Worm (Caenorhabditis elegans) whole organism, L1 larva: Measurements from ENCODE around the gene srsx-22.

ENCODE experiments used
- C04F5.9 ChIP-seq: sonication (generic microtip); optimal IDR thresholded peaks from 2 replicates; lab custom pipeline; 2016; ENCODE audit warnings: missing genetic modification characterization, missing compliant biosample characterization
- F16B12.6 ChIP-seq: fragments of 150-350 bp; optimal IDR thresholded peaks from 2 replicates; lab custom pipeline; 2014; ENCODE audit warnings: missing biosample characterization, missing genetic modification characterization
- Y116A8C.19 ChIP-seq: sonication (generic microtip); optimal IDR thresholded peaks from 2 replicates; lab custom pipeline; 2016; ENCODE audit warnings: missing compliant biosample characterization, missing genetic modification characterization, borderline replicate concordance
- aha-1 ChIP-seq: fragments of 150-350 bp; optimal IDR thresholded peaks from 2 replicates; lab custom pipeline; 2014; ENCODE audit warnings: missing biosample characterization, missing genetic modification characterization
- blmp-1 ChIP-seq: fragments of 150-350 bp; optimal IDR thresholded peaks from 2 replicates; lab custom pipeline; 2014; ENCODE audit warnings: missing biosample characterization, missing genetic modification characterization
- ceh-63 ChIP-seq: fragments of 200-800 bp; sonication (Bioruptor generic); optimal IDR thresholded peaks from 2 replicates; lab custom pipeline; 2018; ENCODE audit warnings: mild to moderate bottlenecking, missing genetic modification characterization, missing compliant biosample characterization
- ceh-8 ChIP-seq: fragments of 200-800 bp; sonication (Bioruptor generic); optimal IDR thresholded peaks from 2 replicates; lab custom pipeline; 2018; ENCODE audit warnings: mild to moderate bottlenecking, missing genetic modification characterization, moderate library complexity, missing compliant biosample characterization
- ceh-82 ChIP-seq, 3 experiments: fragments of 150-350 bp in 1 of 3; sonication (generic microtip) in 2 of 3; optimal IDR thresholded peaks; 2 replicates each; lab custom pipeline; 2014 to 2017; ENCODE audit warnings: missing biosample characterization in 3 of 3, missing genetic modification characterization in 3 of 3
- ceh-88 ChIP-seq: fragments of 200-800 bp; sonication (Bioruptor generic); IDR thresholded peaks from 2 replicates; pipeline ENCODE4 v1.3.6; 2022; ENCODE audit warnings: missing genetic modification characterization, missing compliant biosample characterization
- ceh-90 ChIP-seq: sonication (generic microtip); optimal IDR thresholded peaks from 2 replicates; lab custom pipeline; 2016; ENCODE audit warnings: missing genetic modification characterization, missing compliant biosample characterization
- dpl-1 ChIP-seq, 3 experiments: fragments of 150-350 bp in 2 of 3; sonication (generic microtip) in 1 of 3; optimal IDR thresholded peaks; 2 replicates each; lab custom pipeline; 2014 to 2017; ENCODE audit warnings: missing biosample characterization in 3 of 3, missing genetic modification characterization in 3 of 3, missing genetic modification reagents in 3 of 3
- dsc-1 ChIP-seq: sonication (generic microtip); optimal IDR thresholded peaks from 2 replicates; lab custom pipeline; 2016; ENCODE audit warnings: mild to moderate bottlenecking, missing genetic modification characterization, missing compliant biosample characterization
- efl-1 ChIP-seq, 4 experiments: fragments of 150-350 bp; optimal IDR thresholded peaks in 3 of 4; peaks in 1 of 4; 1 replicate in 1 of 4; 2 replicates in 3 of 4; lab custom pipeline; 2014; ENCODE audit warnings: missing biosample characterization in 2 of 4, missing genetic modification characterization in 2 of 4, missing genetic modification reagents in 2 of 4
- efl-3 ChIP-seq: fragments of 200-800 bp; sonication (Bioruptor generic); optimal IDR thresholded peaks from 2 replicates; lab custom pipeline; 2018; ENCODE audit warnings: mild to moderate bottlenecking, missing genetic modification characterization, missing compliant biosample characterization
- egl-13 ChIP-seq: sonication (generic microtip); optimal IDR thresholded peaks from 2 replicates; lab custom pipeline; 2016; ENCODE audit warnings: missing genotype, missing genetic modification reagents, missing genetic modification characterization, missing compliant biosample characterization
- ets-5 ChIP-seq: fragments of 200-800 bp; sonication (Bioruptor generic); IDR thresholded peaks from 2 replicates; pipeline ENCODE4 v1.3.6; 2022; ENCODE audit warnings: missing genetic modification characterization, missing compliant biosample characterization
- grh-1 ChIP-seq: fragments of 200-800 bp; sonication (Bioruptor generic); IDR thresholded peaks from 2 replicates; pipeline ENCODE4 v1.3.6; 2022; ENCODE audit warnings: missing genetic modification reagents, missing genetic modification characterization, missing compliant biosample characterization
- hlh-17 ChIP-seq: fragments of 200-800 bp; sonication (Bioruptor generic); optimal IDR thresholded peaks from 2 replicates; lab custom pipeline; 2018; ENCODE audit warnings: missing genetic modification characterization, mild to moderate bottlenecking, missing compliant biosample characterization, moderate library complexity, borderline replicate concordance
- isw-1 ChIP-seq: fragments of 200-800 bp; sonication (Bioruptor generic); IDR thresholded peaks from 2 replicates; pipeline ENCODE4 v1.3.6; 2022; ENCODE audit warnings: missing genetic modification characterization, missing compliant biosample characterization
- lin-13 ChIP-seq: fragments of 150-350 bp; optimal IDR thresholded peaks from 2 replicates; lab custom pipeline; 2014; ENCODE audit warnings: missing biosample characterization, missing genetic modification reagents, missing genetic modification characterization
- lin-14 ChIP-seq: fragments of 200-800 bp; sonication (Bioruptor generic); optimal IDR thresholded peaks from 2 replicates; lab custom pipeline; 2018; ENCODE audit warnings: mild to moderate bottlenecking, missing genetic modification characterization, moderate library complexity, missing compliant biosample characterization
- lin-15B ChIP-seq: fragments of 150-350 bp; sonication (generic microtip); optimal IDR thresholded peaks from 3 replicates; lab custom pipeline; 2014; ENCODE audit warnings: missing biosample characterization, missing genetic modification characterization
- mep-1 ChIP-seq: fragments of 150-350 bp; optimal IDR thresholded peaks from 2 replicates; lab custom pipeline; 2014; ENCODE audit warnings: missing biosample characterization, missing genetic modification characterization
- nhr-12 ChIP-seq: sonication (generic microtip); optimal IDR thresholded peaks from 2 replicates; lab custom pipeline; 2017; ENCODE audit warnings: missing biosample characterization, missing genetic modification characterization
- nhr-20 ChIP-seq: sonication (generic microtip); optimal IDR thresholded peaks from 2 replicates; lab custom pipeline; 2016; ENCODE audit warnings: mild to moderate bottlenecking, missing genetic modification characterization, missing compliant biosample characterization
- nhr-28 ChIP-seq: fragments of 150-350 bp; optimal IDR thresholded peaks from 2 replicates; lab custom pipeline; 2014; ENCODE audit warnings: missing biosample characterization, missing genetic modification characterization
- nhr-47 ChIP-seq: sonication (generic microtip); optimal IDR thresholded peaks from 2 replicates; lab custom pipeline; 2016; ENCODE audit warnings: mild to moderate bottlenecking, missing genetic modification characterization, moderate library complexity, missing compliant biosample characterization
- nhr-76 ChIP-seq: sonication (generic microtip); optimal IDR thresholded peaks from 2 replicates; lab custom pipeline; 2017; ENCODE audit warnings: missing biosample characterization, missing genetic modification characterization
- nhr-84 ChIP-seq: sonication (generic microtip); optimal IDR thresholded peaks from 2 replicates; lab custom pipeline; 2017; ENCODE audit warnings: missing biosample characterization, missing genetic modification characterization
- nhr-85 ChIP-seq: sonication (generic microtip); peaks from one replicate; lab custom pipeline; 2016; ENCODE audit warnings: missing genetic modification characterization, inconsistent platforms, missing compliant biosample characterization
- skn-1 ChIP-seq: fragments of 150-350 bp; optimal IDR thresholded peaks from 2 replicates; lab custom pipeline; 2014; ENCODE audit warnings: missing biosample characterization, missing genetic modification characterization
- sox-4 ChIP-seq: sonication (generic microtip); optimal IDR thresholded peaks from 2 replicates; lab custom pipeline; 2016; ENCODE audit warnings: missing genetic modification characterization, missing compliant biosample characterization
- swsn-7 ChIP-seq: sonication (generic microtip); optimal IDR thresholded peaks from 2 replicates; lab custom pipeline; 2016; ENCODE audit warnings: missing genetic modification characterization, missing compliant biosample characterization
- tbx-2 ChIP-seq: sonication (generic microtip); optimal IDR thresholded peaks from 2 replicates; lab custom pipeline; 2016; ENCODE audit warnings: missing genetic modification characterization, missing compliant biosample characterization
- unc-130 ChIP-seq: fragments of 150-350 bp; optimal IDR thresholded peaks from 2 replicates; lab custom pipeline; 2017; ENCODE audit warnings: missing biosample characterization, missing genetic modification characterization, inconsistent platforms
- unc-98 ChIP-seq: fragments of 200-800 bp; sonication (Bioruptor generic); IDR thresholded peaks from 2 replicates; pipeline ENCODE4 v1.3.6; 2022; ENCODE audit warnings: missing genetic modification characterization, missing compliant biosample characterization
- xbp-1 ChIP-seq: sonication (generic microtip); optimal IDR thresholded peaks from 2 replicates; lab custom pipeline; 2016; ENCODE audit warnings: missing genetic modification characterization, missing compliant biosample characterization

srsx-22 gene

ce11 chrV:8323545-8323944 is 27.9 kb upstream of the srsx-22 start:
- no peak for TF ChIP-seq ceh-90 (tag; lab: Kevin White, UChicago)
- TF ChIP-seq ceh-63 (GFP tag; lab: Kevin White, UChicago): no peak
- no peak for TF ChIP-seq dsc-1 (tag; lab: Kevin White, UChicago)
- TF ChIP-seq ceh-88 (GFP tag; lab: Robert Waterston, UW): no peak
- TF ChIP-seq tbx-2 (tag; lab: Kevin White, UChicago): no peak
- TF ChIP-seq swsn-7: no peak
- no peak for TF ChIP-seq egl-13
- TF ChIP-seq sox-4 (tag; lab: Kevin White, UChicago): no peak
- TF ChIP-seq grh-1 (GFP tag; lab: Robert Waterston, UW): no peak
- no peak for TF ChIP-seq C04F5.9 (tag; lab: Kevin White, UChicago)
- no peak for TF ChIP-seq isw-1 (GFP tag; lab: Robert Waterston, UW)
- TF ChIP-seq nhr-20 (tag; lab: Kevin White, UChicago): no peak
- no peak for TF ChIP-seq skn-1 (tag; lab: Kevin White, UChicago)
- TF ChIP-seq lin-13 (GFP tag; lab: Kevin White, UChicago): no peak
- no peak for TF ChIP-seq ceh-82 (tag; optimal IDR thresholded peaks at IDR 0.05; lab: Kevin White, UChicago)
- TF ChIP-seq nhr-47: no peak

- TF ChIP-seq lin-14 (GFP tag; lab: Kevin White, UChicago) (no peak), aha-1 (tag; lab: Kevin White, UChicago) (no peak), unc-130 (tag; lab: Kevin White, UChicago) (no peak), tbx-2 (tag; lab: Kevin White, UChicago) (no peak), dpl-1 (GFP tag; optimal IDR thresholded peaks at IDR 0.05; lab: Kevin White, UChicago) (no peak), unc-98 (GFP tag; lab: Robert Waterston, UW) (no peak), C04F5.9 (tag; lab: Kevin White, UChicago) (no peak), ets-5 (no peak), nhr-85 (tag; lab: Kevin White, UChicago) (no peak), nhr-28 (tag; lab: Kevin White, UChicago) (no peak), hlh-17 (GFP tag; lab: Kevin White, UChicago) (no peak), nhr-76 (tag; lab: Kevin White, UChicago) (no peak), efl-3 (GFP tag; lab: Kevin White, UChicago) (no peak), blmp-1 (tag; lab: Kevin White, UChicago) (no peak), nhr-12 (tag; lab: Kevin White, UChicago) (no peak), lin-15B (tag; lab: Kevin White, UChicago) (no peak)
Observed at ce11 chrV:8325906-8326305, 25.6 kb upstream of the srsx-22 start.

ce11 chrV:8327080-8327479 is 24.4 kb upstream of the srsx-22 start:
- TF ChIP-seq xbp-1 (tag; lab: Kevin White, UChicago): no peak
- no peak for TF ChIP-seq Y116A8C.19 (tag; lab: Kevin White, UChicago)
- TF ChIP-seq efl-3 (GFP tag; lab: Kevin White, UChicago): no peak
- no peak for TF ChIP-seq lin-14 (GFP tag; lab: Kevin White, UChicago)
- no peak for TF ChIP-seq unc-130 (tag; lab: Kevin White, UChicago)
- TF ChIP-seq F16B12.6: no peak
- TF ChIP-seq nhr-84 (tag; lab: Kevin White, UChicago): no peak
- TF ChIP-seq ceh-8 (GFP tag; lab: Kevin White, UChicago): no peak
- TF ChIP-seq mep-1 (tag; lab: Kevin White, UChicago): no peak

ce11 chrV:8334360-8334759 is 17.1 kb upstream of the srsx-22 start, which contains the start of gene tmd-2:
Gene tmd-2, plus strand, starts transcription at chrV:8334660.
- no peak for TF ChIP-seq efl-1 (optimal IDR thresholded peaks at IDR 0.05; lab: Kevin White, UChicago)
- TF ChIP-seq efl-1 (GFP tag; optimal IDR thresholded peaks at IDR 0.05 in 1 of 2; lab: Kevin White, UChicago): peak in 1 of 2 experiments; percentile 56
- no peak for TF ChIP-seq unc-130 (tag; lab: Kevin White, UChicago)
- TF ChIP-seq blmp-1 (tag; lab: Kevin White, UChicago): peak; percentile 18
